Fruit fly (Drosophila melanogaster) whole organism: ENCODE measurements around the gene SuUR.

Source experiments
- CG8478 ChIP-seq: fragments of >200 bp; optimal IDR thresholded peaks from 2 replicates; lab custom pipeline; 2018; ENCODE audit warnings: inconsistent platforms
- EcR ChIP-seq, 2 experiments: fragments of >200 bp; optimal IDR thresholded peaks; 2 replicates each; lab custom pipeline; 2017; ENCODE audit warnings: missing biosample characterization in 2 of 2, missing genetic modification characterization in 2 of 2, missing genetic modification reagents in 2 of 2
- pan ChIP-seq: fragments of >200 bp; optimal IDR thresholded peaks from 2 replicates; lab custom pipeline; 2017
- psq ChIP-seq: fragments of >200 bp; optimal IDR thresholded peaks from 2 replicates; lab custom pipeline; 2017

dm6 chr3L:11101598-11101997 is 36.8 kb downstream of the SuUR start, which contains the start of gene Elo68beta:
- TF ChIP-seq pan (lab: Kevin White, UChicago) (no peak), psq (lab: Kevin White, UChicago) (no peak), EcR (GFP tag; optimal IDR thresholded peaks at IDR 0.05; lab: Kevin White, UChicago) (no peak), CG8478 (lab: Kevin White, UChicago) (no peak)
